Worm (Caenorhabditis elegans): ENCODE results near the gene mbr-1.

ce11 chrX:10691643-10692042 is 30.2 kb downstream of the mbr-1 start, which contains the start of gene yap-1:
- TF ChIP-seq lin-15B (tag; optimal IDR thresholded peaks at IDR 0.05) (no peak), nhr-76 (tag; optimal IDR thresholded peaks at IDR 0.05) (no peak), rnt-1 (tag; optimal IDR thresholded peaks at IDR 0.05) (no peak), aly-2 (tag; optimal IDR thresholded peaks at IDR 0.05) (no peak), hpl-2 (GFP tag; optimal IDR thresholded peaks at IDR 0.05) (no peak), unc-62 (GFP tag; optimal IDR thresholded peaks at IDR 0.05) (no peak), snpc-4 (tag; optimal IDR thresholded peaks at IDR 0.05) (no peak), ztf-11 (tag; optimal IDR thresholded peaks at IDR 0.05) (no peak), ama-1 (optimal IDR thresholded peaks at IDR 0.05) (no peak), sup-37 (GFP tag; optimal IDR thresholded peaks at IDR 0.05) (no peak), nhr-237 (tag; optimal IDR thresholded peaks at IDR 0.05) (no peak), efl-3 (GFP tag; optimal IDR thresholded peaks at IDR 0.05) (no peak)
